Fruit fly (Drosophila melanogaster): ENCODE data around the gene CG12420.

dm6 chr3R:10265552-10266137 lies 43.1 kb downstream of the CG12420 start:
- TF ChIP-seq EcR (GFP tag; optimal IDR thresholded peaks at IDR 0.05) = no peak
- no peak for TF ChIP-seq usp (GFP tag; optimal IDR thresholded peaks at IDR 0.05)
- no peak for TF ChIP-seq pan (optimal IDR thresholded peaks at IDR 0.05)
- TF ChIP-seq CG8478 (optimal IDR thresholded peaks at IDR 0.05) = no peak
- TF ChIP-seq Dll (optimal IDR thresholded peaks at IDR 0.05) = no peak
- TF ChIP-seq psq (optimal IDR thresholded peaks at IDR 0.05) = no peak

All from whole organism.